Fruit fly (Drosophila melanogaster): Measurements from ENCODE around the gene CG7091.

DNA sequence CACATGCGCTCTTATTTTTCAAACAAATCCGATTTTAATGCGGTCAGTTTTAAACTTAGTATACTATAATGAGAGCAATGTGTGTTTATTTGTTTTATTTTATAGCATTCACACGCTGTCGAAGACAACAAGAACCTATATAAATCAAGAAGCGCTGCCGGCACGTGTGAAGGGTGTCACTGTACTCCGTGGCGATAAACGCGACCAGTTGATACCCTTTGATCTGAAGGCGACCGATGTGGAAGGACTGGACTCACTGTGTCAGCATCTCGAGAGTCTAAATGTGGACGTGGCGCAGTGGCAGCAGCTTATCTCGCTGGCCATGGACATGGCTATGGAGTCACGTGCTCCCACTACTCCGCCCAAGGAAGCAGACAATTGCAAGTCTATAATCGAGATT, 15.2 kb upstream of the CG7091 start:
- no peak for TF ChIP-seq CTCF (GFP tag; optimal IDR thresholded peaks at IDR 0.05)
- TF ChIP-seq Dll (GFP tag; IDR thresholded peaks at IDR 0.05; ENCODE audit: partially characterized antibody) = no peak
- no peak for TF ChIP-seq CG9876 (GFP tag; optimal IDR thresholded peaks at IDR 0.05)
- TF ChIP-seq unpg (GFP tag; optimal IDR thresholded peaks at IDR 0.05) = no peak
- no peak for TF ChIP-seq sisA (GFP tag; IDR thresholded peaks at IDR 0.05)
- TF ChIP-seq Rx (GFP tag; IDR thresholded peaks at IDR 0.05) = no peak
- no peak for TF ChIP-seq dmrt99B (tag; optimal IDR thresholded peaks at IDR 0.05)
